Fruit fly (Drosophila melanogaster): ENCODE results near the gene RpS30.
A peak's percentile ranks its signal among the peaks of the same experiment; 100 is the strongest.

Gene RpS30

dm6 chr3R:20838787-20839186, 11.5 kb upstream of the RpS30 start:
- TF ChIP-seq eg (GFP tag; IDR thresholded peaks at IDR 0.05): 0 out of 3 replicates have a peak, but pooled peaks have one; percentile 26
- no peak for TF ChIP-seq spab (GFP tag; optimal IDR thresholded peaks at IDR 0.05)

- no peak for TF ChIP-seq CG31627 (GFP tag; optimal IDR thresholded peaks at IDR 0.05)
- no peak for TF ChIP-seq Eip75B (GFP tag; optimal IDR thresholded peaks at IDR 0.05)
- no peak for TF ChIP-seq Met (GFP tag; optimal IDR thresholded peaks at IDR 0.05)
- TF ChIP-seq spab (GFP tag; optimal IDR thresholded peaks at IDR 0.05): no peak
- TF ChIP-seq Smox (GFP tag; optimal IDR thresholded peaks at IDR 0.05): no peak
- TF ChIP-seq topi (GFP tag; optimal IDR thresholded peaks at IDR 0.05): no peak
- no peak for TF ChIP-seq CG8319 (GFP tag; optimal IDR thresholded peaks at IDR 0.05)
- TF ChIP-seq eg (GFP tag; IDR thresholded peaks at IDR 0.05): no peak
- TF ChIP-seq esn (GFP tag; optimal IDR thresholded peaks at IDR 0.05): no peak
- TF ChIP-seq Blimp-1 (GFP tag; optimal IDR thresholded peaks at IDR 0.05): no peak
- TF ChIP-seq Hr38 (GFP tag; optimal IDR thresholded peaks at IDR 0.05): no peak
- TF ChIP-seq Gug (GFP tag; IDR thresholded peaks at IDR 0.05): no peak
These were observed 8.5 kb upstream of the RpS30 start, which contains the start of gene CG15695 for dm6 chr3R:20841840-20842239. CG15695 (plus strand) TSS chr3R:20842140.

- no peak for TF ChIP-seq fkh (GFP tag; optimal IDR thresholded peaks at IDR 0.05)
- no peak for TF ChIP-seq Eip93F (GFP tag; optimal IDR thresholded peaks at IDR 0.05)
- no peak for TF ChIP-seq CG10669 (GFP tag; optimal IDR thresholded peaks at IDR 0.05)
- no peak for TF ChIP-seq fd85E (GFP tag; optimal IDR thresholded peaks at IDR 0.05)
- no peak for TF ChIP-seq dac (GFP tag; optimal IDR thresholded peaks at IDR 0.05)
- no peak for TF ChIP-seq cyc (GFP tag; optimal IDR thresholded peaks at IDR 0.05)
- no peak for TF ChIP-seq CG11294 (GFP tag; IDR thresholded peaks at IDR 0.05)
- TF ChIP-seq lz (GFP tag; optimal IDR thresholded peaks at IDR 0.05): no peak
- no peak for TF ChIP-seq Gug (GFP tag; IDR thresholded peaks at IDR 0.05)
- no peak for TF ChIP-seq CG6854 (GFP tag; optimal IDR thresholded peaks at IDR 0.05)
- no peak for TF ChIP-seq Blimp-1 (GFP tag; optimal IDR thresholded peaks at IDR 0.05)
- no peak for TF ChIP-seq CG6163 (GFP tag; IDR thresholded peaks at IDR 0.05)
- TF ChIP-seq Lpt (GFP tag; optimal IDR thresholded peaks at IDR 0.05): no peak
- TF ChIP-seq CG15336 (GFP tag; IDR thresholded peaks at IDR 0.05): no peak
- TF ChIP-seq Eip78C (GFP tag): no peak
- TF ChIP-seq Sox15 (GFP tag; optimal IDR thresholded peaks at IDR 0.05): no peak
- no peak for TF ChIP-seq CG6276 (GFP tag; optimal IDR thresholded peaks at IDR 0.05)
- no peak for TF ChIP-seq net (GFP tag; optimal IDR thresholded peaks at IDR 0.05)
These were observed 4.8 kb upstream of the RpS30 start for dm6 chr3R:20845493-20845892.

dm6 chr3R:20846316-20846715, 4.0 kb upstream of the RpS30 start:
- no peak for TF ChIP-seq CG16779 (tag; optimal IDR thresholded peaks at IDR 0.05)
- TF ChIP-seq CG3919 (GFP tag; optimal IDR thresholded peaks at IDR 0.05): no peak
- TF ChIP-seq eg (GFP tag; IDR thresholded peaks at IDR 0.05): no peak
- TF ChIP-seq CG31627 (GFP tag; optimal IDR thresholded peaks at IDR 0.05): no peak
- TF ChIP-seq CG11294 (GFP tag; IDR thresholded peaks at IDR 0.05): no peak
- no peak for TF ChIP-seq CG34406 (GFP tag; optimal IDR thresholded peaks at IDR 0.05)
- no peak for TF ChIP-seq fd59A (GFP tag; optimal IDR thresholded peaks at IDR 0.05)
- no peak for TF ChIP-seq CG11902 (GFP tag; optimal IDR thresholded peaks at IDR 0.05)
- TF ChIP-seq Hr4 (GFP tag; optimal IDR thresholded peaks at IDR 0.05): no peak
- no peak for TF ChIP-seq CG6854 (GFP tag; optimal IDR thresholded peaks at IDR 0.05)
- TF ChIP-seq CG10669 (GFP tag; optimal IDR thresholded peaks at IDR 0.05): no peak
- TF ChIP-seq ss (GFP tag; optimal IDR thresholded peaks at IDR 0.05): no peak
- TF ChIP-seq fkh (GFP tag; optimal IDR thresholded peaks at IDR 0.05): no peak
- TF ChIP-seq CG4318 (GFP tag; optimal IDR thresholded peaks at IDR 0.05): no peak
- TF ChIP-seq Eip93F (GFP tag; optimal IDR thresholded peaks at IDR 0.05): no peak
- TF ChIP-seq Sox102F (GFP tag; optimal IDR thresholded peaks at IDR 0.05): no peak
- no peak for TF ChIP-seq Gug (GFP tag; IDR thresholded peaks at IDR 0.05)
- TF ChIP-seq CG15336 (GFP tag; IDR thresholded peaks at IDR 0.05): no peak
- TF ChIP-seq Hr38 (GFP tag; optimal IDR thresholded peaks at IDR 0.05): no peak
- TF ChIP-seq spab (GFP tag; optimal IDR thresholded peaks at IDR 0.05): no peak
